6 fruit fly cellular contexts compared by ENCODE assay signal in the genomic region with DNA sequence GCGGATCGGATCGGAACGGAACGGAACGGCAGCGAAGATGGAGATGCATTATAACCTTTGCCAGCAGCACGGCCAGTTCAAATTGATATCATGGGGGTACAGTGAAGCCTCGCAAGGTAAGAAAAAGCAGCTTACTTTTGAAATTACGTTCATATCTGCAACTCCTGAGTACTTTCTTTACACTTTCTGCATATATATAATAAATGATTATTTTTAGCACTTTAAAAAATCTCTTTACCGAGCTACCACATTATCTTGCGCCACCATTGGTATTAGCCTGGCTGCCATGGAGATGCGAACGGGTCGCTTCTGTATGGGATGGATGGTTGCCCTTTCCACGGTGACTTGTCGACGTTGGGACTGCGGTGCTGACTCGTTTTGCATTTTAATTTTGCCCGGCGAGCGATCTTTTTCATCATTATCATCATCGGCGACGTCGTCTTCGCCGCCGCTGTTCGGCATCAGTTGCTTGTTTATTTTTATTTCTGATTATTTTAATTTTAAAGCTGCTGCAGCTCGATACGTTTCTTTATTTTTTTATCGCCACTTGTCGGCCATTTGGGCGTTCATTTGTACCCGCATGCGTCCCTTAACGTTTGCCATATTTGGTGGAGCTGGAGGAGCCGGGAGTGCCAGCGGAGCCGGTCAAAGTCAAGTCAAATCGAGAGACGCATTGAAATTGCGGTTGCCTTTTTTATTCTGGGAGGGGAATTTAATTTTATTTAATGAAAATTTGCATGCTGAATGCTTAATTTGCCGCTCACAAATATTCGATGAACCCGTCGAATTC.
TF ChIP-seq lines count a peak whose summit lies in the region.

No protein-coding gene starts in this region.

- no peak for TF ChIP-seq CTCF in whole organism, embryonic (GFP tag; optimal IDR thresholded peaks at IDR 0.05; lab: Kevin White, UChicago)

TF ChIP-seq in Kc167, 6 proteins besides CTCF, POLR2A, EP300 and RAD21:
- peak; percentile 29 for TF ChIP-seq insv (optimal IDR thresholded peaks at IDR 0.05; lab: Kevin White, UChicago)
- no peak for TF ChIP-seq Sin3A (optimal IDR thresholded peaks at IDR 0.05; lab: Kevin White, UChicago)

TF ChIP-seq in whole organism, adult, 20 proteins besides CTCF, POLR2A, EP300 and RAD21:
- TF ChIP-seq kay (GFP tag; lab: Kevin White, UChicago; ENCODE audit: borderline replicate concordance) (peak; percentile 60), cnc (optimal IDR thresholded peaks at IDR 0.05; lab: Kevin White, UChicago) (no peak), CG7045 (GFP tag; optimal IDR thresholded peaks at IDR 0.05; lab: Kevin White, UChicago) (no peak), Clk (GFP tag; optimal IDR thresholded peaks at IDR 0.05; lab: Kevin White, UChicago) (no peak)

TF ChIP-seq in whole organism, embryonic, 481 proteins besides CTCF, POLR2A, EP300 and RAD21 (continues in another document):
- TF ChIP-seq CG9876 (GFP tag; optimal IDR thresholded peaks at IDR 0.05; lab: Kevin White, UChicago) (no peak), Opbp (GFP tag; IDR thresholded peaks at IDR 0.05; lab: Robert Waterston, UW; ENCODE audit: partially characterized antibody) (no peak), cato (GFP tag; optimal IDR thresholded peaks at IDR 0.05; lab: Kevin White, UChicago; ENCODE audit: borderline replicate concordance) (no peak), crc (GFP tag; optimal IDR thresholded peaks at IDR 0.05; lab: Kevin White, UChicago) (no peak), CG10431 (GFP tag; optimal IDR thresholded peaks at IDR 0.05; lab: Kevin White, UChicago) (no peak), eyg (GFP tag; optimal IDR thresholded peaks at IDR 0.05; lab: Kevin White, UChicago) (no peak), NfI (GFP tag; optimal IDR thresholded peaks at IDR 0.05; lab: Kevin White, UChicago) (no peak), dati (GFP tag; IDR thresholded peaks at IDR 0.05; lab: Robert Waterston, UW) (no peak), CG5245 (GFP tag; optimal IDR thresholded peaks at IDR 0.05; lab: Kevin White, UChicago) (no peak), Hmx (GFP tag; optimal IDR thresholded peaks at IDR 0.05; lab: Kevin White, UChicago) (no peak), bowl (GFP tag; IDR thresholded peaks at IDR 0.05; lab: Robert Waterston, UW) (no peak), Scr (GFP tag; IDR thresholded peaks at IDR 0.05; lab: Robert Waterston, UW; ENCODE audit: partially characterized antibody) (no peak), toy (GFP tag; IDR thresholded peaks at IDR 0.05; lab: Robert Waterston, UW) (no peak), CG6813 (GFP tag; optimal IDR thresholded peaks at IDR 0.05; lab: Kevin White, UChicago) (no peak), CG10209 (GFP tag; optimal IDR thresholded peaks at IDR 0.05; lab: Kevin White, UChicago) (no peak), Awh (GFP tag; IDR thresholded peaks at IDR 0.05; lab: Robert Waterston, UW) (no peak), HLH3B (GFP tag; IDR thresholded peaks at IDR 0.05; lab: Robert Waterston, UW) (peak; percentile 67), CG14667 (GFP tag; IDR thresholded peaks at IDR 0.05; lab: Robert Waterston, UW) (no peak), slou (GFP tag; optimal IDR thresholded peaks at IDR 0.05; lab: Kevin White, UChicago) (no peak)

TF ChIP-seq in whole organism, prepupa, 60 proteins besides CTCF, POLR2A, EP300 and RAD21 (continues in another document):
- peak; percentile 91 for TF ChIP-seq Smox (GFP tag; optimal IDR thresholded peaks at IDR 0.05; lab: Kevin White, UChicago)
- TF ChIP-seq Lpt (GFP tag; optimal IDR thresholded peaks at IDR 0.05; lab: Kevin White, UChicago) = peak; percentile 58
- peak; percentile 91 for TF ChIP-seq Ets96B (tag; optimal IDR thresholded peaks at IDR 0.05; lab: Kevin White, UChicago)
- TF ChIP-seq CG6808 (GFP tag; optimal IDR thresholded peaks at IDR 0.05; lab: Kevin White, UChicago) = peak; percentile 90
- peak; percentile 79 for TF ChIP-seq fd85E (GFP tag; optimal IDR thresholded peaks at IDR 0.05; lab: Kevin White, UChicago)
- TF ChIP-seq dsx (GFP tag; optimal IDR thresholded peaks at IDR 0.05; lab: Kevin White, UChicago; ENCODE audit: poor library complexity, severe bottlenecking) = peak; percentile 83
- TF ChIP-seq CG9139 (GFP tag; optimal IDR thresholded peaks at IDR 0.05; lab: Kevin White, UChicago) = peak; percentile 79
- TF ChIP-seq Eip78C (GFP tag; lab: Kevin White, UChicago) = peak; percentile 98
- peak; percentile 87 for TF ChIP-seq Hr39 (GFP tag; optimal IDR thresholded peaks at IDR 0.05; lab: Kevin White, UChicago)
- peak; percentile 62 for TF ChIP-seq Blimp-1 (GFP tag; optimal IDR thresholded peaks at IDR 0.05; lab: Kevin White, UChicago)
- peak; percentile 47; the same call in 1 of the 2 replicates for TF ChIP-seq CG15336 (GFP tag; IDR thresholded peaks at IDR 0.05; lab: Robert Waterston, UW)
- TF ChIP-seq esn (GFP tag; optimal IDR thresholded peaks at IDR 0.05; lab: Kevin White, UChicago) = peak; percentile 93
- peak; percentile 6 for TF ChIP-seq dac (GFP tag; optimal IDR thresholded peaks at IDR 0.05; lab: Kevin White, UChicago)
- TF ChIP-seq CG8632 (GFP tag; optimal IDR thresholded peaks at IDR 0.05; lab: Kevin White, UChicago) = peak; percentile 86
- peak; percentile 42; the same call in 2 of the 3 replicates for TF ChIP-seq CG8119 (GFP tag; IDR thresholded peaks at IDR 0.05; lab: Robert Waterston, UW)
- TF ChIP-seq ss (GFP tag; optimal IDR thresholded peaks at IDR 0.05; lab: Kevin White, UChicago) = peak; percentile 86 to 92
- TF ChIP-seq Ets21C (GFP tag; optimal IDR thresholded peaks at IDR 0.05; lab: Kevin White, UChicago) = peak; percentile 82
- TF ChIP-seq CG3919 (GFP tag; optimal IDR thresholded peaks at IDR 0.05; lab: Kevin White, UChicago) = peak; percentile 92

TF ChIP-seq in whole organism, pupa, 21 proteins besides CTCF, POLR2A, EP300 and RAD21 (continues in another document):
- TF ChIP-seq D1 (tag; optimal IDR thresholded peaks at IDR 0.05; lab: Kevin White, UChicago) = peak; percentile 25
- TF ChIP-seq Pif1B (GFP tag; optimal IDR thresholded peaks at IDR 0.05; lab: Kevin White, UChicago) = peak; percentile 91
- peak; percentile 92 for TF ChIP-seq CG15710 (tag; optimal IDR thresholded peaks at IDR 0.05; lab: Kevin White, UChicago)
- peak; percentile 77 for TF ChIP-seq CG34367 (tag; optimal IDR thresholded peaks at IDR 0.05; lab: Kevin White, UChicago)
- peak; percentile 75 for TF ChIP-seq CG14655 (GFP tag; optimal IDR thresholded peaks at IDR 0.05; lab: Kevin White, UChicago)
- TF ChIP-seq gl (tag; optimal IDR thresholded peaks at IDR 0.05; lab: Kevin White, UChicago) = peak; percentile 69
- peak; percentile 62 for TF ChIP-seq CG8301 (tag; optimal IDR thresholded peaks at IDR 0.05; lab: Kevin White, UChicago)
- peak; percentile 95 for TF ChIP-seq CG13204 (GFP tag; optimal IDR thresholded peaks at IDR 0.05; lab: Kevin White, UChicago)
- TF ChIP-seq CG17806 (tag; optimal IDR thresholded peaks at IDR 0.05; lab: Kevin White, UChicago) = peak; percentile 84
- peak; percentile 78 for TF ChIP-seq Pif1A (GFP tag; optimal IDR thresholded peaks at IDR 0.05; lab: Kevin White, UChicago)
- peak; percentile 85 for TF ChIP-seq EcR (GFP tag; optimal IDR thresholded peaks at IDR 0.05; lab: Kevin White, UChicago)
- no peak; the same call in 1 of the 2 replicates for TF ChIP-seq CG32121 (GFP tag; IDR thresholded peaks at IDR 0.05; lab: Robert Waterston, UW)
- TF ChIP-seq CG8159 (tag; optimal IDR thresholded peaks at IDR 0.05; lab: Kevin White, UChicago) = peak; percentile 91
- TF ChIP-seq fd96Ca (GFP tag; IDR thresholded peaks at IDR 0.05; lab: Robert Waterston, UW) = peak; percentile 84
- TF ChIP-seq CG10348 (GFP tag; IDR thresholded peaks at IDR 0.05; lab: Robert Waterston, UW) = no peak
- peak; percentile 90 for TF ChIP-seq Snoo (tag; optimal IDR thresholded peaks at IDR 0.05; lab: Kevin White, UChicago)
- peak; percentile 78; the same call in 1 of the 2 replicates for TF ChIP-seq rn (GFP tag; IDR thresholded peaks at IDR 0.05; lab: Robert Waterston, UW)
- peak; percentile 84 for TF ChIP-seq CG9948 (tag; optimal IDR thresholded peaks at IDR 0.05; lab: Kevin White, UChicago)
- peak; percentile 71 for TF ChIP-seq Ets98B (GFP tag; IDR thresholded peaks at IDR 0.05; lab: Robert Waterston, UW)
- TF ChIP-seq CG4496 (GFP tag; IDR thresholded peaks at IDR 0.05; lab: Robert Waterston, UW) = peak; percentile 78

TF ChIP-seq in whole organism, wandering third instar larva, 38 proteins besides CTCF, POLR2A, EP300 and RAD21 (continues in another document):
- TF ChIP-seq h (GFP tag; optimal IDR thresholded peaks at IDR 0.05; lab: Kevin White, UChicago) (peak; percentile 97), CrebA (GFP tag; optimal IDR thresholded peaks at IDR 0.05; lab: Kevin White, UChicago; ENCODE audit: borderline replicate concordance) (peak; percentile 91), ey (GFP tag; optimal IDR thresholded peaks at IDR 0.05; lab: Kevin White, UChicago) (peak; percentile 94), fru (GFP tag; optimal IDR thresholded peaks at IDR 0.05; lab: Kevin White, UChicago) (peak; percentile 93), woc (GFP tag; optimal IDR thresholded peaks at IDR 0.05; lab: Kevin White, UChicago) (peak; percentile 98), Jra (GFP tag; optimal IDR thresholded peaks at IDR 0.05; lab: Kevin White, UChicago) (peak; percentile 61), br (GFP tag; optimal IDR thresholded peaks at IDR 0.05; lab: Kevin White, UChicago) (peak; percentile 92), tai (GFP tag; optimal IDR thresholded peaks at IDR 0.05; lab: Kevin White, UChicago) (peak; percentile 84), usp (GFP tag; optimal IDR thresholded peaks at IDR 0.05; lab: Kevin White, UChicago) (no peak), dsf (GFP tag; optimal IDR thresholded peaks at IDR 0.05; lab: Kevin White, UChicago; ENCODE audit: borderline replicate concordance) (peak; percentile 40), rgr (GFP tag; optimal IDR thresholded peaks at IDR 0.05; lab: Kevin White, UChicago) (peak; percentile 92), CG9705 (GFP tag; optimal IDR thresholded peaks at IDR 0.05; lab: Kevin White, UChicago) (peak; percentile 89), Sp1 (GFP tag; optimal IDR thresholded peaks at IDR 0.05; lab: Kevin White, UChicago) (peak; percentile 84), psq (GFP tag; optimal IDR thresholded peaks at IDR 0.05; lab: Kevin White, UChicago) (peak; percentile 89), Hnf4 (GFP tag; optimal IDR thresholded peaks at IDR 0.05; lab: Kevin White, UChicago) (peak; percentile 76), sv (GFP tag; optimal IDR thresholded peaks at IDR 0.05; lab: Kevin White, UChicago) (no peak), Dif (GFP tag; optimal IDR thresholded peaks at IDR 0.05; lab: Kevin White, UChicago; ENCODE audit: partially characterized antibody) (no peak), Rel (GFP tag; optimal IDR thresholded peaks at IDR 0.05; lab: Kevin White, UChicago) (peak; percentile 87), Rel (tag; optimal IDR thresholded peaks at IDR 0.05; lab: Kevin White, UChicago) (peak; percentile 70), Mio (GFP tag; optimal IDR thresholded peaks at IDR 0.05; lab: Kevin White, UChicago) (peak; percentile 42), Dfd (GFP tag; optimal IDR thresholded peaks at IDR 0.05; lab: Kevin White, UChicago) (no peak), CG32264 (GFP tag; optimal IDR thresholded peaks at IDR 0.05; lab: Kevin White, UChicago) (peak; percentile 84), jim (GFP tag; optimal IDR thresholded peaks at IDR 0.05; lab: Kevin White, UChicago) (peak; percentile 66), HLH106 (tag; optimal IDR thresholded peaks at IDR 0.05; lab: Kevin White, UChicago) (peak; percentile 94)
